Worm (Caenorhabditis elegans) whole organism, L4/young adult: Measurements from ENCODE around the gene F28G4.3.

Experiments used
- dao-5 ChIP-seq: sonication (generic microtip); optimal IDR thresholded peaks from 2 replicates; lab custom pipeline; 2016; ENCODE audit warnings: missing genotype, missing genetic modification characterization, moderate library complexity, missing compliant biosample characterization
- him-1 ChIP-seq: sonication (generic microtip); optimal IDR thresholded peaks from 2 replicates; lab custom pipeline; 2016; ENCODE audit warnings: missing genotype, missing genetic modification reagents, missing genetic modification characterization, missing compliant biosample characterization

- no peak for TF ChIP-seq him-1 (tag; lab: Kevin White, UChicago)
- no peak for TF ChIP-seq dao-5 (tag; lab: Kevin White, UChicago)
Measured at ce11 chrV:16258142-16258541, 29.4 kb downstream of the F28G4.3 start, which contains the start of gene nhr-218.
